Worm (Caenorhabditis elegans): ENCODE measurements around the gene F45D3.3.

Gene F45D3.3

DNA sequence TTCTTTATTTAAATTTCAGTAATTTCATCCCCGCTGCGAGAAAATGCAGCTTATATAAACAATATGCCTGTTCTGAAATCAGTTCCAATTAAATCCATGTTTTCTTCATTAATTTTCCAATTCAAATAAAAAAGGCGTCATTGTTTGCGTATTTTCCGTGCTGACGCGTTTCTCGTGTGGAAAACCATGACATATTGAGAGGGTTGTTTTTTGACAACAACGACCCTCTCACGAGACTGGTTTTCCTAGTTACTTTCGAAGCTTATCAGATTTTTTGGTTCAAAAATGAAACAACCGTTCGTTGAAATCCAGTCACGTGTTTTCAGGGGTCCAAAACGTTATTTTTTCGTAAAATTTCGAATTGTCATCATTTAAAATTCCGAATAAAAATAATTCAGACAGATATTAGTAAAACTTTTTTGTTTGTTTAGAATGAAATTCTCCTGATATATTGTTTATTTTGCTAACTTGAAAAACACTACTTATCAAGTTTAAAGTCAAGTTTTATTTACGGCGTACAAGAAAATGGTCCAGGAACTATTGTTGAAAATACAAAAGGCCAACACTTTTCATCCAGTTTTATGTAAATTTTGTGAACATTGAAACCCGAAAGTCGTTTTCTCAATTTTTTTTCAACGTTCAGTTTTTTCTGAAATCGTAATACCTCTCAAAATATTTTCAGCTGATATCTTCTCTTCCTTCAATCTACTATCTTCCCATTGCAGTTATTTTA lies 49.5 kb upstream of the F45D3.3 start, which contains the start of gene C14C10.5:
Gene C14C10.5 (plus strand): TSS at position 683 of the 733 bp plus-strand sequence.
- TF ChIP-seq aly-2 (tag; optimal IDR thresholded peaks at IDR 0.05): no peak
- no peak for TF ChIP-seq tbx-2 (tag; optimal IDR thresholded peaks at IDR 0.05)
- peak; percentile 51 for TF ChIP-seq dsc-1 (tag; optimal IDR thresholded peaks at IDR 0.05)
- no peak for TF ChIP-seq zag-1 (tag; optimal IDR thresholded peaks at IDR 0.05)
- TF ChIP-seq blmp-1 (tag; optimal IDR thresholded peaks at IDR 0.05): no peak
- TF ChIP-seq egl-27 (tag; optimal IDR thresholded peaks at IDR 0.05): no peak
- TF ChIP-seq lin-15B (tag; optimal IDR thresholded peaks at IDR 0.05): no peak
- TF ChIP-seq vab-15 (tag; optimal IDR thresholded peaks at IDR 0.05): no peak
- TF ChIP-seq fkh-10 (GFP tag; optimal IDR thresholded peaks at IDR 0.05): no peak
- no peak for TF ChIP-seq lir-3 (tag; optimal IDR thresholded peaks at IDR 0.05; ENCODE audit: poor library complexity)
- TF ChIP-seq ces-1 (GFP tag; optimal IDR thresholded peaks at IDR 0.05): no peak
- no peak for TF ChIP-seq fos-1 (tag; optimal IDR thresholded peaks at IDR 0.05)
- no peak for TF ChIP-seq tlp-1 (tag; optimal IDR thresholded peaks at IDR 0.05)
- TF ChIP-seq xbp-1 (tag; optimal IDR thresholded peaks at IDR 0.05): no peak
- TF ChIP-seq unc-98 (GFP tag; IDR thresholded peaks at IDR 0.05): no peak
- TF ChIP-seq pqm-1 (tag; optimal IDR thresholded peaks at IDR 0.05): no peak
- no peak for TF ChIP-seq ceh-82 (tag; optimal IDR thresholded peaks at IDR 0.05)
- no peak for TF ChIP-seq alr-1 (tag; optimal IDR thresholded peaks at IDR 0.05; ENCODE audit: borderline replicate concordance)
- no peak for TF ChIP-seq fkh-8 (tag; optimal IDR thresholded peaks at IDR 0.05)
- no peak for TF ChIP-seq ztf-11 (tag; optimal IDR thresholded peaks at IDR 0.05)
- no peak for TF ChIP-seq hlh-17 (GFP tag; optimal IDR thresholded peaks at IDR 0.05; ENCODE audit: borderline replicate concordance)
- TF ChIP-seq nhr-28 (tag; optimal IDR thresholded peaks at IDR 0.05): no peak
- no peak for TF ChIP-seq ztf-4 (tag; optimal IDR thresholded peaks at IDR 0.05)
- peak; percentile 65 for TF ChIP-seq skn-1 (tag; optimal IDR thresholded peaks at IDR 0.05)
- no peak for TF ChIP-seq elt-3 (tag; optimal IDR thresholded peaks at IDR 0.05)
- TF ChIP-seq zip-4 (GFP tag; optimal IDR thresholded peaks at IDR 0.05): no peak
- TF ChIP-seq unc-62 (GFP tag; optimal IDR thresholded peaks at IDR 0.05): no peak
- TF ChIP-seq aha-1 (tag; optimal IDR thresholded peaks at IDR 0.05): no peak
- no peak for TF ChIP-seq pag-3 (tag; optimal IDR thresholded peaks at IDR 0.05; ENCODE audit: borderline replicate concordance, insufficient read depth)
- peak in 1 of 2 experiments; percentile 42 for TF ChIP-seq lsy-2 (tag; optimal IDR thresholded peaks at IDR 0.05)
- no peak for TF ChIP-seq unc-86 (tag; optimal IDR thresholded peaks at IDR 0.05)
- no peak for TF ChIP-seq efl-1 (optimal IDR thresholded peaks at IDR 0.05)
- peak in 1 of 2 experiments; percentile 62 for TF ChIP-seq efl-1 (GFP tag; optimal IDR thresholded peaks at IDR 0.05 in 1 of 2)
- TF ChIP-seq ama-1 (optimal IDR thresholded peaks at IDR 0.05): no peak
- TF ChIP-seq ets-5 (GFP tag; IDR thresholded peaks at IDR 0.05): no peak
- no peak for TF ChIP-seq ceh-8 (GFP tag; optimal IDR thresholded peaks at IDR 0.05)
- no peak for TF ChIP-seq mab-9 (GFP tag; IDR thresholded peaks at IDR 0.05)
- no peak for TF ChIP-seq pax-3 (tag; optimal IDR thresholded peaks at IDR 0.05)
- TF ChIP-seq C04F5.9 (tag; optimal IDR thresholded peaks at IDR 0.05): no peak
- peak; percentile 37 for TF ChIP-seq nhr-85 (tag)
- TF ChIP-seq unc-130 (tag; optimal IDR thresholded peaks at IDR 0.05): no peak
- no peak for TF ChIP-seq nhr-84 (tag; optimal IDR thresholded peaks at IDR 0.05)
- TF ChIP-seq isw-1 (GFP tag; IDR thresholded peaks at IDR 0.05): no peak
- TF ChIP-seq unc-30 (tag; optimal IDR thresholded peaks at IDR 0.05): no peak
- TF ChIP-seq fkh-4 (tag; optimal IDR thresholded peaks at IDR 0.05; ENCODE audit: borderline replicate concordance): no peak
- no peak for TF ChIP-seq mdl-1 (tag; optimal IDR thresholded peaks at IDR 0.05)
- no peak for TF ChIP-seq jun-1 (tag; optimal IDR thresholded peaks at IDR 0.05)
- TF ChIP-seq swsn-7 (tag; optimal IDR thresholded peaks at IDR 0.05): no peak
- TF ChIP-seq sox-4 (tag; optimal IDR thresholded peaks at IDR 0.05): no peak
- TF ChIP-seq Y116A8C.19 (tag; optimal IDR thresholded peaks at IDR 0.05; ENCODE audit: borderline replicate concordance): no peak
- TF ChIP-seq dpl-1 (GFP tag; optimal IDR thresholded peaks at IDR 0.05): no peak
- TF ChIP-seq F16B12.6 (tag; optimal IDR thresholded peaks at IDR 0.05): no peak
- TF ChIP-seq elt-2 (tag; optimal IDR thresholded peaks at IDR 0.05): no peak

All from whole organism, L1 larva.